Fruit fly (Drosophila melanogaster) whole organism: ENCODE measurements around the gene Wdr24.

Source experiments
- psq ChIP-seq: fragments of >200 bp; optimal IDR thresholded peaks from 2 replicates; lab custom pipeline; 2017
- usp ChIP-seq: fragments of >200 bp; optimal IDR thresholded peaks from 2 replicates; lab custom pipeline; 2017; ENCODE audit warnings: missing biosample characterization, missing genetic modification characterization, mixed read lengths

dm6 chr3R:29737891-29738290, 7.0 kb downstream of the Wdr24 start, which contains the start of gene Gnpnat:
- TF ChIP-seq usp (GFP tag; lab: Kevin White, UChicago), result no peak
- TF ChIP-seq psq (lab: Kevin White, UChicago), result no peak
